Worm (Caenorhabditis elegans): ENCODE results near the gene irld-44.

DNA sequence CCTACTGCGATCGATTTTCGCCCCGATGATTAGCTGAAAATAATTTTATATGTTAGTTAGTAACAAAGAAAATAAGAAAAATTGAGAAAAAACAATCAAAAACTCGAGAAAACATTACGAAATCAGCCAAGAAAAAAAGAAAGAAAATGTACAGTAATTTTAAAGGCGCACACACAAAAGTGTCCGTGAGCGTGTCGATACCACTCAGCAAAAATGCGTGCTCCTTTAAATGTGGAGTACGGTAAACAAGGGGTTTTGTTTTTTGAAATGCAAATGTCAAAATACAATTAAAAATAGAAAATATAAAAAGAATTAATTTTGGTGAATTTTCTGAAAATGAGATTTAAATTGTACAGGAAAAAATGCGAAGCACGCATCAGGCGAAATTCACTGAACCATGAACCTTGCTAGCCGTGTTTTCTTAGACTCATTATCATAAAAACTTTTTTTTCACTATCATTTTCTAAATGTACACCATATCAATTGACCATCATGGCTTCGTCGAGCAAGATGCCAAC is 50.5 kb downstream of the irld-44 start, which contains the start of gene srw-90:
- no peak for TF ChIP-seq sdc-2 (tag; optimal IDR thresholded peaks at IDR 0.05)
- no peak for TF ChIP-seq ztf-16 (tag; optimal IDR thresholded peaks at IDR 0.05)
- TF ChIP-seq ceh-9 (tag; optimal IDR thresholded peaks at IDR 0.05): no peak
- TF ChIP-seq ama-1 (optimal IDR thresholded peaks at IDR 0.05): no peak
- TF ChIP-seq T23F11.4 (GFP tag; optimal IDR thresholded peaks at IDR 0.05): no peak
- TF ChIP-seq unc-3 (GFP tag; conservative IDR thresholded peaks at IDR 0.05): no peak
- TF ChIP-seq unc-3 (tag; optimal IDR thresholded peaks at IDR 0.05): no peak
- no peak for TF ChIP-seq ceh-24 (tag; optimal IDR thresholded peaks at IDR 0.05)
- TF ChIP-seq nfya-1 (tag; optimal IDR thresholded peaks at IDR 0.05): no peak
